Worm (Caenorhabditis elegans): ENCODE results near the gene asp-14.

ce11 chrX:6413583-6413982 lies 32.9 kb downstream of the asp-14 start:
- TF ChIP-seq sup-37 (GFP tag; optimal IDR thresholded peaks at IDR 0.05) (no peak), lin-39 (tag; optimal IDR thresholded peaks at IDR 0.05) (no peak), ces-1 (GFP tag; optimal IDR thresholded peaks at IDR 0.05) (no peak), ama-1 (optimal IDR thresholded peaks at IDR 0.05) (no peak), nhr-77 (tag; optimal IDR thresholded peaks at IDR 0.05) (no peak), jun-1 (tag; optimal IDR thresholded peaks at IDR 0.05) (no peak), pqm-1 (tag; optimal IDR thresholded peaks at IDR 0.05) (no peak), mep-1 (tag; optimal IDR thresholded peaks at IDR 0.05) (no peak)

Data from whole organism, L1 larva.